Fruit fly (Drosophila melanogaster) whole organism, embryonic: ENCODE data around the gene Tim9b.

ENCODE experiments used
- CG10209 ChIP-seq: fragments of 200-800 bp; sonication (Bioruptor generic); optimal IDR thresholded peaks from 3 replicates; lab custom pipeline; 2017; ENCODE audit warnings: missing biosample characterization, mild to moderate bottlenecking, missing genetic modification characterization, missing genetic modification reagents
- CG12071 ChIP-seq: fragments of 200-800 bp; sonication (Bioruptor generic); optimal IDR thresholded peaks from 3 replicates; lab custom pipeline; 2018; ENCODE audit warnings: missing biosample characterization, mild to moderate bottlenecking, missing genetic modification characterization
- CG12769 ChIP-seq: fragments of 200-800 bp; sonication (Bioruptor generic); optimal IDR thresholded peaks from 2 replicates; lab custom pipeline; 2019; ENCODE audit warnings: missing biosample characterization, mild to moderate bottlenecking, missing genetic modification characterization, moderate library complexity
- CG13894 ChIP-seq: fragments of 200-800 bp; sonication (Bioruptor generic); optimal IDR thresholded peaks from 3 replicates; lab custom pipeline; 2018; ENCODE audit warnings: missing biosample characterization, mild to moderate bottlenecking, missing genetic modification characterization, moderate library complexity
- CG17359 ChIP-seq: fragments of 200-800 bp; sonication (Bioruptor generic); optimal IDR thresholded peaks from 3 replicates; lab custom pipeline; 2018; ENCODE audit warnings: missing biosample characterization, mild to moderate bottlenecking, missing genetic modification characterization, moderate library complexity
- CG17361 ChIP-seq: fragments of 200-800 bp; sonication (Bioruptor generic); IDR thresholded peaks from 3 replicates; pipeline ENCODE4 v1.3.6; 2022; ENCODE audit warnings: missing biosample characterization, missing genetic modification characterization
- CG1832 ChIP-seq: fragments of 200-800 bp; sonication (Bioruptor generic); optimal IDR thresholded peaks from 2 replicates; lab custom pipeline; 2017; ENCODE audit warnings: missing biosample characterization, mild to moderate bottlenecking, missing genetic modification characterization, inconsistent platforms
- CG18764 ChIP-seq: fragments of 200-800 bp; sonication (Bioruptor generic); optimal IDR thresholded peaks from 3 replicates; lab custom pipeline; 2016; ENCODE audit warnings: missing biosample characterization, missing genetic modification characterization
- CG2712 ChIP-seq: fragments of 200-800 bp; optimal IDR thresholded peaks from 3 replicates; lab custom pipeline; 2019; ENCODE audit warnings: missing biosample characterization, mild to moderate bottlenecking, missing genetic modification characterization, moderate library complexity
- CG30020 ChIP-seq: fragments of 200-800 bp; optimal IDR thresholded peaks from 2 replicates; lab custom pipeline; 2019; ENCODE audit warnings: missing biosample characterization, mild to moderate bottlenecking, missing genetic modification characterization, moderate library complexity
- CG31388 ChIP-seq: fragments of 200-800 bp; sonication (Bioruptor generic); optimal IDR thresholded peaks from 2 replicates; lab custom pipeline; 2016; ENCODE audit warnings: missing biosample characterization, missing genetic modification characterization
- CG31441 ChIP-seq: fragments of 200-800 bp; sonication (Bioruptor generic); IDR thresholded peaks from 2 replicates; pipeline ENCODE4 v1.3.6; 2022; ENCODE audit warnings: missing biosample characterization, missing genetic modification characterization
- CG4282 ChIP-seq: fragments of 200-800 bp; sonication (Bioruptor generic); optimal IDR thresholded peaks from 2 replicates; lab custom pipeline; 2016; ENCODE audit warnings: missing biosample characterization, missing genetic modification characterization
- CG6854 ChIP-seq: fragments of 200-800 bp; sonication (Bioruptor generic); optimal IDR thresholded peaks from 3 replicates; lab custom pipeline; 2017; ENCODE audit warnings: missing biosample characterization, mild to moderate bottlenecking, missing genetic modification characterization
- CG7928 ChIP-seq: fragments of 200-800 bp; sonication (Bioruptor generic); optimal IDR thresholded peaks from 2 replicates; lab custom pipeline; 2017; ENCODE audit warnings: missing biosample characterization, mild to moderate bottlenecking, missing genetic modification characterization
- CG8944 ChIP-seq: fragments of 200-800 bp; sonication (Bioruptor generic); optimal IDR thresholded peaks from 3 replicates; lab custom pipeline; 2016; ENCODE audit warnings: missing biosample characterization, missing genetic modification characterization
- Gug ChIP-seq: fragments of 200-800 bp; sonication (Bioruptor generic); IDR thresholded peaks from 4 replicates; pipeline ENCODE4 v1.3.6; 2022; ENCODE audit warnings: missing biosample characterization, missing genetic modification characterization
- HmgD ChIP-seq: fragments of 200-800 bp; sonication (Bioruptor generic); optimal IDR thresholded peaks from 3 replicates; lab custom pipeline; 2016; ENCODE audit warnings: missing biosample characterization, missing genetic modification characterization
- Hr78 ChIP-seq, 2 experiments: fragments of 200-800 bp in 1 of 2; fragments of >200 bp in 1 of 2; sonication (Bioruptor generic) in 1 of 2; optimal IDR thresholded peaks; 2 replicates each; lab custom pipeline; 2017 to 2019; ENCODE audit warnings: missing biosample characterization in 2 of 2, missing genetic modification characterization in 2 of 2, mild to moderate bottlenecking in 1 of 2, moderate library complexity in 1 of 2
- Sox102F ChIP-seq: fragments of 200-800 bp; sonication (Bioruptor generic); optimal IDR thresholded peaks from 2 replicates; lab custom pipeline; 2018; ENCODE audit warnings: missing biosample characterization, mild to moderate bottlenecking, missing genetic modification characterization, moderate library complexity
- Xbp1 ChIP-seq: fragments of 200-800 bp; sonication (Bioruptor generic); optimal IDR thresholded peaks from 3 replicates; lab custom pipeline; 2016; ENCODE audit warnings: missing biosample characterization, mild to moderate bottlenecking, missing genetic modification characterization
- abd-A ChIP-seq: fragments of 200-800 bp; sonication (Bioruptor generic); optimal IDR thresholded peaks from 3 replicates; lab custom pipeline; 2019; ENCODE audit warnings: missing biosample characterization, mild to moderate bottlenecking, missing genetic modification characterization, moderate library complexity
- aop ChIP-seq: fragments of 200-800 bp; sonication (Bioruptor generic); IDR thresholded peaks from 2 replicates; pipeline ENCODE4 v1.3.6; 2022; ENCODE audit warnings: missing biosample characterization, missing genetic modification characterization
- ap ChIP-seq: fragments of 200-800 bp; sonication (Bioruptor generic); IDR thresholded peaks from 2 replicates; pipeline ENCODE4 v1.3.6; 2022; ENCODE audit warnings: missing biosample characterization, missing genetic modification characterization
- ase ChIP-seq: fragments of 200-800 bp; sonication (Bioruptor generic); IDR thresholded peaks from 3 replicates; pipeline ENCODE4 v1.3.6; 2022; ENCODE audit warnings: missing biosample characterization, missing genetic modification characterization
- bab2 ChIP-seq: fragments of 200-800 bp; sonication (Bioruptor generic); optimal IDR thresholded peaks from 2 replicates; lab custom pipeline; 2016; ENCODE audit warnings: missing biosample characterization, missing genetic modification characterization
- cg ChIP-seq: fragments of 200-800 bp; sonication (Bioruptor generic); optimal IDR thresholded peaks from 3 replicates; lab custom pipeline; 2019; ENCODE audit warnings: missing biosample characterization, mild to moderate bottlenecking, missing genetic modification characterization, moderate library complexity
- corto ChIP-seq: fragments of 200-800 bp; sonication (Bioruptor generic); optimal IDR thresholded peaks from 2 replicates; lab custom pipeline; 2016; ENCODE audit warnings: missing biosample characterization, mild to moderate bottlenecking, missing genetic modification characterization, moderate library complexity
- dm ChIP-seq: fragments of 200-800 bp; sonication (Bioruptor generic); optimal IDR thresholded peaks from 3 replicates; lab custom pipeline; 2016; ENCODE audit warnings: missing biosample characterization, missing genetic modification characterization
- fd64A ChIP-seq: fragments of 200-800 bp; sonication (Bioruptor generic); optimal IDR thresholded peaks from 3 replicates; lab custom pipeline; 2018; ENCODE audit warnings: missing biosample characterization, mild to moderate bottlenecking, missing genetic modification characterization
- fu2 ChIP-seq: fragments of 200-800 bp; sonication (Bioruptor generic); optimal IDR thresholded peaks from 2 replicates; lab custom pipeline; 2016; ENCODE audit warnings: missing biosample characterization, missing genetic modification characterization
- gcm2 ChIP-seq: fragments of 200-800 bp; sonication (Bioruptor generic); optimal IDR thresholded peaks from 2 replicates; lab custom pipeline; 2016; ENCODE audit warnings: missing biosample characterization, missing genetic modification characterization
- kah ChIP-seq: fragments of 200-800 bp; sonication (Bioruptor generic); optimal IDR thresholded peaks from 2 replicates; lab custom pipeline; 2018; ENCODE audit warnings: missing biosample characterization, mild to moderate bottlenecking, missing genetic modification characterization
- ken ChIP-seq: fragments of 200-800 bp; sonication (Bioruptor generic); IDR thresholded peaks from 3 replicates; pipeline ENCODE4 v1.3.6; 2022; ENCODE audit warnings: missing biosample characterization, missing genetic modification characterization
- lola ChIP-seq, 3 experiments: fragments of >200 bp in 2 of 3; fragments of 200-800 bp in 1 of 3; sonication (Bioruptor generic) in 1 of 3; optimal IDR thresholded peaks; 2 replicates each; lab custom pipeline; 2017 to 2019; ENCODE audit warnings: missing biosample characterization in 3 of 3, missing genetic modification characterization in 3 of 3, mild to moderate bottlenecking in 1 of 3, moderate library complexity in 1 of 3
- nom ChIP-seq: fragments of 200-800 bp; sonication (Bioruptor generic); optimal IDR thresholded peaks from 2 replicates; lab custom pipeline; 2017; ENCODE audit warnings: missing biosample characterization, missing genetic modification characterization, mild to moderate bottlenecking, moderate library complexity, missing genetic modification reagents
- oc ChIP-seq: fragments of 200-800 bp; sonication (Bioruptor generic); optimal IDR thresholded peaks from 2 replicates; lab custom pipeline; 2018; ENCODE audit warnings: missing biosample characterization, mild to moderate bottlenecking, missing genetic modification characterization, moderate library complexity
- run ChIP-seq: fragments of 200-800 bp; sonication (Bioruptor generic); optimal IDR thresholded peaks from 3 replicates; lab custom pipeline; 2018; ENCODE audit warnings: missing biosample characterization, mild to moderate bottlenecking, missing genetic modification characterization
- salm ChIP-seq: fragments of 200-800 bp; sonication (Bioruptor generic); optimal IDR thresholded peaks from 2 replicates; lab custom pipeline; 2018; ENCODE audit warnings: missing biosample characterization, mild to moderate bottlenecking, missing genetic modification characterization
- sc ChIP-seq, 3 experiments: fragments of >200 bp in 2 of 3; fragments of 200-800 bp in 1 of 3; sonication (Bioruptor generic) in 1 of 3; optimal IDR thresholded peaks; 2 replicates in 2 of 3; 3 replicates in 1 of 3; lab custom pipeline; 2017; ENCODE audit warnings: mild to moderate bottlenecking in 1 of 3, missing biosample characterization in 1 of 3, missing genetic modification characterization in 1 of 3, missing genetic modification reagents in 1 of 3
- schlank ChIP-seq: fragments of 200-800 bp; sonication (Bioruptor generic); optimal IDR thresholded peaks from 2 replicates; lab custom pipeline; 2018; ENCODE audit warnings: missing biosample characterization, mild to moderate bottlenecking, missing genetic modification characterization
- sd ChIP-seq: fragments of 200-800 bp; sonication (Bioruptor generic); optimal IDR thresholded peaks from 3 replicates; lab custom pipeline; 2018; ENCODE audit warnings: missing biosample characterization, mild to moderate bottlenecking, missing genetic modification characterization, moderate library complexity
- seq ChIP-seq: fragments of 200-800 bp; sonication (Bioruptor generic); IDR thresholded peaks from 2 replicates; pipeline ENCODE4 v1.3.6; 2022; ENCODE audit warnings: missing biosample characterization, missing genetic modification characterization
- slbo ChIP-seq: fragments of 200-800 bp; sonication (Bioruptor generic); IDR thresholded peaks from 2 replicates; pipeline ENCODE4 v1.3.6; 2022; ENCODE audit warnings: missing biosample characterization, missing genetic modification characterization
- tgo ChIP-seq: fragments of 200-800 bp; sonication (Bioruptor generic); IDR thresholded peaks from 3 replicates; pipeline ENCODE4 v1.3.6; 2022; ENCODE audit warnings: missing biosample characterization, missing genetic modification characterization
- tll ChIP-seq, 2 experiments: fragments of 200-800 bp in 1 of 2; fragments of >200 bp in 1 of 2; sonication (Bioruptor generic) in 1 of 2; optimal IDR thresholded peaks; 2 replicates each; lab custom pipeline; 2017 to 2019; ENCODE audit warnings: missing biosample characterization in 2 of 2, missing genetic modification characterization in 2 of 2, mild to moderate bottlenecking in 1 of 2, moderate library complexity in 1 of 2
- tna ChIP-seq: fragments of 200-800 bp; sonication (Bioruptor generic); IDR thresholded peaks from 2 replicates; pipeline ENCODE4 v1.3.6; 2022; ENCODE audit warnings: missing biosample characterization, missing genetic modification characterization; ENCODE audit not compliant: partially characterized antibody
- trem ChIP-seq: fragments of 200-800 bp; optimal IDR thresholded peaks from 3 replicates; lab custom pipeline; 2019; ENCODE audit warnings: missing biosample characterization, mild to moderate bottlenecking, missing genetic modification characterization, moderate library complexity

Gene Tim9b

DNA sequence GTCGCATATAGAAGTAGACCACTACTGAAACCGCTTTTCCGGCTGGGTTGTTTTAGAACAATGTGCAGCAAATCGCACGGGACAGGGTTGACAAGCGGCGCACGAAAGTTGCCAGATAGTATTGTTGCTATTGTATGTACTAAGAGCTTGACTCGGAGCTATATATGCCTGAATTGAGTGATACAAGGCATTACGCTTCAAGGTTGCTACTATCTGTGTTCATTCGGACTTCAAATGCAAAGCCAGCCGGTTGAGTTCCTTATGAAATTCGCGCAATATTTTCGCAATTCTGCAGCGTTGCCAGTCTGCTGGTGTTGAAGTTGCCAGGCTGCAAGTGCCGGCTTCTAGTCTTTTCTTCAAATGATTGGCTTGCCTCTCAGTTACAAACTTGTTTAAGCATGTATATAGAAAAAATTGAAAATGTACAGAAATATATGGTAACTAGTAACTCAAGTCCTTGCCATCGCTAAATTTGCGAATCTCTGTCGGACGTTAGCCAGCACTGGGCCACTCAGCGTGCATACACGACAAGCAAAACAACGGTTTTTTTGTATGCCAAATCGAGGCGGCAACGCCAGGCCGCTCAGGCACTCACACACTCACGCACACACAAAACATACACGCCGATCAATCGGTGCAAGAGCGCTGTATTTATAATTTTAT, 33.6 kb upstream of the Tim9b start, which contains the start of the genes Ranbp21 and Elys (continued):
- TF ChIP-seq HmgD (GFP tag; lab: Kevin White, UChicago) (peak; percentile 40), tgo (GFP tag; lab: Robert Waterston, UW) (peak; percentile 44; the same call in 1 of the 3 replicates), CG4282 (GFP tag; lab: Kevin White, UChicago) (no peak), oc (tag; lab: Kevin White, UChicago) (no peak), dm (peak; percentile 86), CG8944 (GFP tag; lab: Kevin White, UChicago) (peak; percentile 62), schlank (tag; lab: Kevin White, UChicago) (no peak), CG12071 (GFP tag; lab: Kevin White, UChicago) (no peak), CG6854 (no peak), Hr78 (GFP tag; optimal IDR thresholded peaks at IDR 0.05; lab: Kevin White, UChicago) (no peak), CG30020 (tag; lab: Kevin White, UChicago) (peak; percentile 27), Sox102F (no peak), corto (GFP tag; lab: Kevin White, UChicago) (no peak), Gug (peak; percentile 69; the same call in 3 of the 4 replicates), lola (GFP tag; optimal IDR thresholded peaks at IDR 0.05; lab: Kevin White, UChicago) (peak in 1 of 3 experiments; percentile 51), tna (GFP tag; lab: Robert Waterston, UW) (no peak), CG31388 (no peak), CG18764 (GFP tag; lab: Kevin White, UChicago) (no peak), ap (GFP tag; lab: Robert Waterston, UW) (no peak; the same call in 1 of the 2 replicates), trem (tag; lab: Kevin White, UChicago) (peak; percentile 51), CG17359 (tag; lab: Kevin White, UChicago) (no peak), ase (peak; percentile 50; the same call in 1 of the 3 replicates), CG2712 (no peak), fu2 (GFP tag; lab: Kevin White, UChicago) (peak; percentile 65), slbo (GFP tag; lab: Robert Waterston, UW) (peak; percentile 77), cg (peak; percentile 69), bab2 (GFP tag; lab: Kevin White, UChicago) (peak; percentile 68), CG10209 (GFP tag; lab: Kevin White, UChicago) (peak; percentile 38), ken (GFP tag; lab: Robert Waterston, UW) (peak; percentile 72; the same call in 2 of the 3 replicates), CG31441 (GFP tag; lab: Robert Waterston, UW) (no peak), nom (GFP tag; lab: Kevin White, UChicago) (no peak), abd-A (tag; lab: Kevin White, UChicago) (no peak), gcm2 (GFP tag; lab: Kevin White, UChicago) (no peak), CG13894 (no peak), run (no peak), sd (no peak), Xbp1 (GFP tag; lab: Kevin White, UChicago) (peak; percentile 67), kah (no peak), aop (GFP tag; lab: Robert Waterston, UW) (no peak), CG1832 (no peak), CG17361 (GFP tag; lab: Robert Waterston, UW) (no peak; the same call in 2 of the 3 replicates), sc (optimal IDR thresholded peaks at IDR 0.05; lab: Kevin White, UChicago) (no peak), sc (GFP tag; optimal IDR thresholded peaks at IDR 0.05; lab: Kevin White, UChicago) (no peak), salm (no peak), tll (GFP tag; optimal IDR thresholded peaks at IDR 0.05; lab: Kevin White, UChicago) (no peak), fd64A (no peak), CG7928 (GFP tag; lab: Kevin White, UChicago) (no peak), CG12769 (tag; lab: Kevin White, UChicago) (no peak), seq (no peak)
